Fruit fly (Drosophila melanogaster): ENCODE data around the gene BobA.

DNA sequence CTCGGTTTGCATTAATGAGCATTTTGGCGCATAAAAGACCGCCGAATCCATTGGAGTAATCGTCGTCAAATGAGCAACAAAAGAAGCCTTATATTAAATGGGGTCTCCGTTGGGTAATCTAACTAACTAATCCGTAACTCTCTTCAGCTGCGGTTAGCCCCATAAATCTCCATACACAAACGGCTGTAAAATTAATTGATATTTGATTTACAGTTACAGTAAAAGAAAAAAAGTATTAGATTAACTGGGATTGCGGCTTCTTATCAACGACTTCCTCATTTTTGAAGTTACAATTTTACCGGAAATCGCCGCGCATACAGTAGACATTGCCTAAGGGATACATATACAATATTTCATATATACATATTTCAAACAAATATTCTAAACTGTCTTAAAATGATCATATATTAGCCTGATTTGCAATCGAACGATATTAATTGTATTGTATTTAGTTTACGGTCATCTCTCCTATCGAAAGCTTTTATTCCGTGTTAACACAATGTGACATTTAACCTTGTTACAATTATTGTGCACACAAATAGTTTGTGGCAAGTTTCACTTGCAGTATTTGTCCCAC, 40.5 kb upstream of the BobA start:
- TF ChIP-seq CG34367 (tag; optimal IDR thresholded peaks at IDR 0.05): no peak
- TF ChIP-seq Pif1A (GFP tag; optimal IDR thresholded peaks at IDR 0.05): no peak
- no peak for TF ChIP-seq CG14655 (GFP tag; optimal IDR thresholded peaks at IDR 0.05)
- TF ChIP-seq gl (tag; optimal IDR thresholded peaks at IDR 0.05): no peak
- no peak for TF ChIP-seq EcR (GFP tag; optimal IDR thresholded peaks at IDR 0.05)
- TF ChIP-seq CG4496 (GFP tag; IDR thresholded peaks at IDR 0.05): no peak
- TF ChIP-seq CG17806 (tag; optimal IDR thresholded peaks at IDR 0.05): no peak
- no peak for TF ChIP-seq CG15710 (tag; optimal IDR thresholded peaks at IDR 0.05)
- no peak for TF ChIP-seq CG12605 (GFP tag; IDR thresholded peaks at IDR 0.05)

Data from whole organism, pupa.